Fruit fly (Drosophila melanogaster) whole organism, embryonic: Measurements from ENCODE around the gene CG11550.

ENCODE experiments used
- CG10147 ChIP-seq: fragments of 200-800 bp; sonication (Bioruptor generic); optimal IDR thresholded peaks from 2 replicates; lab custom pipeline; 2019; ENCODE audit warnings: missing biosample characterization, mild to moderate bottlenecking, missing genetic modification characterization, moderate library complexity
- CG10209 ChIP-seq: fragments of 200-800 bp; sonication (Bioruptor generic); optimal IDR thresholded peaks from 3 replicates; lab custom pipeline; 2017; ENCODE audit warnings: missing biosample characterization, mild to moderate bottlenecking, missing genetic modification characterization, missing genetic modification reagents
- CG10431 ChIP-seq: fragments of 200-800 bp; sonication (Bioruptor generic); optimal IDR thresholded peaks from 3 replicates; lab custom pipeline; 2018; ENCODE audit warnings: missing biosample characterization, mild to moderate bottlenecking, missing genetic modification characterization
- CG11456 ChIP-seq: fragments of 200-800 bp; sonication (Bioruptor generic); IDR thresholded peaks from 3 replicates; pipeline ENCODE4 v1.3.6; 2022; ENCODE audit warnings: missing biosample characterization, missing genetic modification characterization
- CG12104 ChIP-seq: fragments of 200-800 bp; sonication (Bioruptor generic); optimal IDR thresholded peaks from 3 replicates; lab custom pipeline; 2016; ENCODE audit warnings: missing biosample characterization, missing genetic modification characterization
- CG12155 ChIP-seq: fragments of 200-800 bp; sonication (Bioruptor generic); optimal IDR thresholded peaks from 3 replicates; lab custom pipeline; 2016; ENCODE audit warnings: missing biosample characterization, missing genetic modification characterization
- CG12391 ChIP-seq: fragments of 200-800 bp; sonication (Bioruptor generic); optimal IDR thresholded peaks from 3 replicates; lab custom pipeline; 2018; ENCODE audit warnings: missing biosample characterization, mild to moderate bottlenecking, missing genetic modification characterization, moderate library complexity
- CG12769 ChIP-seq: fragments of 200-800 bp; sonication (Bioruptor generic); optimal IDR thresholded peaks from 2 replicates; lab custom pipeline; 2019; ENCODE audit warnings: missing biosample characterization, mild to moderate bottlenecking, missing genetic modification characterization, moderate library complexity
- CG13287 ChIP-seq: fragments of 200-800 bp; sonication (Bioruptor generic); IDR thresholded peaks from 2 replicates; pipeline ENCODE4 v1.3.6; 2022; ENCODE audit warnings: missing biosample characterization, missing genetic modification characterization; ENCODE audit not compliant: partially characterized antibody
- CG15269 ChIP-seq: fragments of 200-800 bp; sonication (Bioruptor generic); optimal IDR thresholded peaks from 2 replicates; lab custom pipeline; 2018; ENCODE audit warnings: missing biosample characterization, mild to moderate bottlenecking, missing genetic modification characterization, moderate library complexity
- CG1647 ChIP-seq: fragments of 200-800 bp; sonication (Bioruptor generic); optimal IDR thresholded peaks from 3 replicates; lab custom pipeline; 2016; ENCODE audit warnings: missing biosample characterization, missing genetic modification characterization
- CG17829 ChIP-seq: fragments of 200-800 bp; optimal IDR thresholded peaks from 2 replicates; lab custom pipeline; 2019; ENCODE audit warnings: missing biosample characterization, mild to moderate bottlenecking, missing genetic modification characterization, moderate library complexity
- CG3163 ChIP-seq: fragments of 200-800 bp; sonication (Bioruptor generic); optimal IDR thresholded peaks from 3 replicates; lab custom pipeline; 2016; ENCODE audit warnings: missing biosample characterization, missing genetic modification characterization
- CG32767 ChIP-seq: fragments of 200-800 bp; sonication (Bioruptor generic); IDR thresholded peaks from 2 replicates; pipeline ENCODE4 v1.3.6; 2022; ENCODE audit warnings: missing biosample characterization, missing genetic modification characterization
- CG43689 ChIP-seq: fragments of 200-800 bp; sonication (Bioruptor generic); IDR thresholded peaks from 2 replicates; pipeline ENCODE4 v1.3.6; 2022; ENCODE audit warnings: missing biosample characterization, missing genetic modification characterization
- CG4820 ChIP-seq: fragments of 200-800 bp; sonication (Bioruptor generic); optimal IDR thresholded peaks from 3 replicates; lab custom pipeline; 2016; ENCODE audit warnings: missing biosample characterization, missing genetic modification characterization
- CG6683 ChIP-seq: fragments of 200-800 bp; sonication (Bioruptor generic); optimal IDR thresholded peaks from 2 replicates; lab custom pipeline; 2017; ENCODE audit warnings: missing biosample characterization, mild to moderate bottlenecking, missing genetic modification characterization, missing genetic modification reagents
- CG6689 ChIP-seq: fragments of 200-800 bp; sonication (Bioruptor generic); IDR thresholded peaks from 2 replicates; pipeline ENCODE4 v1.3.6; 2022; ENCODE audit warnings: missing biosample characterization, missing genetic modification characterization
- CG7556 ChIP-seq: fragments of 200-800 bp; sonication (Bioruptor generic); optimal IDR thresholded peaks from 2 replicates; lab custom pipeline; 2017; ENCODE audit warnings: missing biosample characterization, mild to moderate bottlenecking, missing genetic modification characterization
- CG7745 ChIP-seq: fragments of 200-800 bp; sonication (Bioruptor generic); optimal IDR thresholded peaks from 2 replicates; lab custom pipeline; 2018; ENCODE audit warnings: missing biosample characterization, mild to moderate bottlenecking, missing genetic modification characterization, moderate library complexity
- CoRest ChIP-seq: fragments of 200-800 bp; sonication (Bioruptor generic); optimal IDR thresholded peaks from 3 replicates; lab custom pipeline; 2018; ENCODE audit warnings: missing biosample characterization, mild to moderate bottlenecking, missing genetic modification characterization, moderate library complexity
- Dfd ChIP-seq, 2 experiments: fragments of >200 bp; optimal IDR thresholded peaks; 2 replicates each; lab custom pipeline; 2017; ENCODE audit warnings: missing biosample characterization in 2 of 2, missing genetic modification characterization in 2 of 2
- Eip74EF ChIP-seq, 2 experiments: fragments of 200-800 bp in 1 of 2; fragments of >200 bp in 1 of 2; sonication (Bioruptor generic) in 1 of 2; optimal IDR thresholded peaks; 2 replicates each; lab custom pipeline; 2017 to 2019; ENCODE audit warnings: missing biosample characterization in 2 of 2, missing genetic modification characterization in 2 of 2, mild to moderate bottlenecking in 1 of 2, moderate library complexity in 1 of 2
- Ets97D ChIP-seq: fragments of 200-800 bp; sonication (Bioruptor generic); optimal IDR thresholded peaks from 3 replicates; lab custom pipeline; 2016; ENCODE audit warnings: missing biosample characterization, missing genetic modification characterization
- Fer3 ChIP-seq: fragments of 200-800 bp; sonication (Bioruptor generic); optimal IDR thresholded peaks from 2 replicates; lab custom pipeline; 2018; ENCODE audit warnings: missing biosample characterization, mild to moderate bottlenecking, missing genetic modification characterization, moderate library complexity
- Hand ChIP-seq: fragments of 200-800 bp; sonication (Bioruptor generic); optimal IDR thresholded peaks from 2 replicates; lab custom pipeline; 2017; ENCODE audit warnings: mild to moderate bottlenecking, missing biosample characterization, missing genetic modification reagents, missing genetic modification characterization
- Hr3 ChIP-seq: fragments of 200-800 bp; sonication (Bioruptor generic); optimal IDR thresholded peaks from 3 replicates; lab custom pipeline; 2016; ENCODE audit warnings: missing biosample characterization, missing genetic modification characterization
- NC2α ChIP-seq: fragments of 200-800 bp; sonication (Bioruptor generic); optimal IDR thresholded peaks from 2 replicates; lab custom pipeline; 2016; ENCODE audit warnings: missing biosample characterization, missing genetic modification characterization
- NK7.1 ChIP-seq: fragments of 200-800 bp; sonication (Bioruptor generic); optimal IDR thresholded peaks from 3 replicates; lab custom pipeline; 2016; ENCODE audit warnings: missing biosample characterization, missing genetic modification characterization
- Pdp1 ChIP-seq, 2 experiments: fragments of 200-800 bp; sonication (Bioruptor generic); optimal IDR thresholded peaks; 3 replicates each; lab custom pipeline; 2016; ENCODE audit warnings: missing biosample characterization in 2 of 2, missing genetic modification characterization in 2 of 2, mild to moderate bottlenecking in 1 of 2, moderate library complexity in 1 of 2
- Ravus ChIP-seq: fragments of 200-800 bp; sonication (Bioruptor generic); IDR thresholded peaks from 2 replicates; pipeline ENCODE4 v1.3.6; 2022; ENCODE audit warnings: missing biosample characterization, missing genetic modification characterization
- Xrp1 ChIP-seq: fragments of 200-800 bp; sonication (Bioruptor generic); IDR thresholded peaks from 2 replicates; pipeline ENCODE4 v1.3.6; 2022; ENCODE audit warnings: missing biosample characterization, missing genetic modification characterization
- ab ChIP-seq: fragments of 200-800 bp; sonication (Bioruptor generic); optimal IDR thresholded peaks from 2 replicates; lab custom pipeline; 2016; ENCODE audit warnings: missing biosample characterization, missing genetic modification characterization
- cad ChIP-seq: fragments of >200 bp; optimal IDR thresholded peaks from 2 replicates; lab custom pipeline; 2017; ENCODE audit warnings: missing biosample characterization, missing genetic modification characterization
- chif ChIP-seq, 2 experiments: fragments of 200-800 bp; sonication (Bioruptor generic); optimal IDR thresholded peaks; 3 replicates each; lab custom pipeline; 2016; ENCODE audit warnings: missing biosample characterization in 2 of 2, missing genetic modification characterization in 2 of 2
- corto ChIP-seq: fragments of 200-800 bp; sonication (Bioruptor generic); optimal IDR thresholded peaks from 2 replicates; lab custom pipeline; 2016; ENCODE audit warnings: missing biosample characterization, mild to moderate bottlenecking, missing genetic modification characterization, moderate library complexity
- crp ChIP-seq, 2 experiments: fragments of 200-800 bp; sonication (Bioruptor generic); optimal IDR thresholded peaks; 2 replicates in 1 of 2; 3 replicates in 1 of 2; lab custom pipeline; 2017; ENCODE audit warnings: missing biosample characterization in 2 of 2, missing genetic modification characterization in 2 of 2, mild to moderate bottlenecking in 1 of 2, moderate library complexity in 1 of 2
- emc ChIP-seq: fragments of 200-800 bp; sonication (Bioruptor generic); optimal IDR thresholded peaks from 2 replicates; lab custom pipeline; 2016; ENCODE audit warnings: missing biosample characterization, missing genetic modification characterization
- grau ChIP-seq: fragments of 200-800 bp; optimal IDR thresholded peaks from 3 replicates; lab custom pipeline; 2019; ENCODE audit warnings: missing biosample characterization, mild to moderate bottlenecking, missing genetic modification characterization, moderate library complexity
- gt ChIP-seq: fragments of 200-800 bp; sonication (Bioruptor generic); IDR thresholded peaks from 2 replicates; pipeline ENCODE4 v1.3.6; 2022; ENCODE audit warnings: missing biosample characterization, missing genetic modification characterization
- her ChIP-seq: fragments of 200-800 bp; sonication (Bioruptor generic); optimal IDR thresholded peaks from 2 replicates; lab custom pipeline; 2016; ENCODE audit warnings: missing biosample characterization, missing genetic modification characterization
- pzg ChIP-seq: fragments of 200-800 bp; sonication (Bioruptor generic); optimal IDR thresholded peaks from 3 replicates; lab custom pipeline; 2018; ENCODE audit warnings: missing biosample characterization, mild to moderate bottlenecking, missing genetic modification characterization, moderate library complexity
- ro ChIP-seq: fragments of 200-800 bp; sonication (Bioruptor generic); IDR thresholded peaks from 2 replicates; pipeline ENCODE4 v1.3.6; 2022; ENCODE audit warnings: missing biosample characterization, missing genetic modification characterization
- scrt ChIP-seq: fragments of 200-800 bp; sonication (Bioruptor generic); optimal IDR thresholded peaks from 2 replicates; lab custom pipeline; 2018; ENCODE audit warnings: missing biosample characterization, mild to moderate bottlenecking, missing genetic modification characterization, moderate library complexity
- sens ChIP-seq: fragments of 200-800 bp; sonication (Bioruptor generic); peaks from one replicate; lab custom pipeline; 2016; ENCODE audit warnings: missing biosample characterization, missing genetic modification characterization
- sim ChIP-seq: fragments of 200-800 bp; sonication (Bioruptor generic); IDR thresholded peaks from 2 replicates; pipeline ENCODE4 v1.3.6; 2022; ENCODE audit warnings: missing biosample characterization, missing genetic modification characterization
- sr ChIP-seq: fragments of 200-800 bp; sonication (Bioruptor generic); IDR thresholded peaks from 3 replicates; pipeline ENCODE4 v1.3.6; 2022; ENCODE audit warnings: missing biosample characterization, missing genetic modification characterization
- wor ChIP-seq: fragments of 200-800 bp; sonication (Bioruptor generic); IDR thresholded peaks from 2 replicates; pipeline ENCODE4 v1.3.6; 2022; ENCODE audit warnings: missing biosample characterization, missing genetic modification characterization
- zfh2 ChIP-seq: fragments of 200-800 bp; sonication (Bioruptor generic); optimal IDR thresholded peaks from 2 replicates; lab custom pipeline; 2016; ENCODE audit warnings: missing biosample characterization, missing genetic modification characterization

Gene CG11550

dm6 chr3R:31717299-31718167 lies 37.9 kb upstream of the CG11550 start (continued):
- TF ChIP-seq crp (GFP tag; optimal IDR thresholded peaks at IDR 0.05; lab: Kevin White, UChicago) (no peak), CG12769 (peak; percentile 62), wor (GFP tag; lab: Robert Waterston, UW) (peak; percentile 45; the same call in 1 of the 2 replicates), sens (GFP tag; lab: Kevin White, UChicago) (peak; percentile 85), pzg (GFP tag; lab: Kevin White, UChicago) (no peak), sim (GFP tag; lab: Robert Waterston, UW) (no peak), CG10147 (GFP tag; lab: Kevin White, UChicago) (peak; percentile 72), CG12391 (tag; lab: Kevin White, UChicago) (peak; percentile 50), CG1647 (GFP tag; lab: Kevin White, UChicago) (peak; percentile 34), Hr3 (GFP tag; lab: Kevin White, UChicago) (peak; percentile 6), CG3163 (GFP tag; lab: Kevin White, UChicago) (no peak), NK7.1 (GFP tag; lab: Kevin White, UChicago) (peak; percentile 45), CG32767 (no peak), CG6683 (GFP tag; lab: Kevin White, UChicago) (peak; percentile 15), CG43689 (GFP tag; lab: Robert Waterston, UW) (no peak), Hand (GFP tag; lab: Kevin White, UChicago) (peak; percentile 37), CG13287 (GFP tag; lab: Robert Waterston, UW) (no peak), CG15269 (peak; percentile 71), grau (tag; lab: Kevin White, UChicago) (peak; percentile 73), CG4820 (GFP tag; lab: Kevin White, UChicago) (no peak), cad (GFP tag; lab: Kevin White, UChicago) (no peak), Xrp1 (GFP tag; lab: Robert Waterston, UW) (peak; percentile 64), CoRest (peak; percentile 74), gt (GFP tag; lab: Robert Waterston, UW) (no peak), corto (no peak), Pdp1 (GFP tag; optimal IDR thresholded peaks at IDR 0.05; lab: Kevin White, UChicago) (peak; percentile 25 to 47), sr (peak; percentile 45; the same call in 1 of the 3 replicates), chif (GFP tag; optimal IDR thresholded peaks at IDR 0.05; lab: Kevin White, UChicago) (peak; percentile 36 to 56), Ravus (no peak; the same call in 1 of the 2 replicates), ab (GFP tag; lab: Kevin White, UChicago) (no peak), her (GFP tag; lab: Kevin White, UChicago) (peak; percentile 56), scrt (GFP tag; lab: Kevin White, UChicago) (peak; percentile 13), ro (GFP tag; lab: Robert Waterston, UW) (no peak), emc (GFP tag; lab: Kevin White, UChicago) (peak; percentile 27), NC2α (GFP tag; lab: Kevin White, UChicago) (no peak), Eip74EF (GFP tag; optimal IDR thresholded peaks at IDR 0.05; lab: Kevin White, UChicago) (peak in 1 of 2 experiments; percentile 38), CG12104 (GFP tag; lab: Kevin White, UChicago) (no peak), zfh2 (GFP tag; lab: Kevin White, UChicago) (peak; percentile 57), CG11456 (no peak), CG7745 (no peak), CG10209 (peak; percentile 74), Ets97D (GFP tag; lab: Kevin White, UChicago) (no peak), CG10431 (no peak), CG6689 (peak; percentile 53; the same call in 1 of the 2 replicates), Dfd (GFP tag; optimal IDR thresholded peaks at IDR 0.05; lab: Kevin White, UChicago) (no peak), CG17829 (tag; lab: Kevin White, UChicago) (peak; percentile 40), Fer3 (tag; lab: Kevin White, UChicago) (peak; percentile 57), CG12155 (GFP tag; lab: Kevin White, UChicago) (peak; percentile 40), CG7556 (GFP tag; lab: Kevin White, UChicago) (peak; percentile 79)
